Worm (Caenorhabditis elegans) whole organism, L1 larva: ENCODE measurements around the gene Y49F6A.11.

ENCODE experiments used
- ama-1 ChIP-seq: fragments of 150-350 bp; optimal IDR thresholded peaks from 2 replicates; lab custom pipeline; 2014
- efl-1 ChIP-seq, 4 experiments: fragments of 150-350 bp; optimal IDR thresholded peaks in 3 of 4; peaks in 1 of 4; 1 replicate in 1 of 4; 2 replicates in 3 of 4; lab custom pipeline; 2014; ENCODE audit warnings: missing biosample characterization in 2 of 4, missing genetic modification characterization in 2 of 4, missing genetic modification reagents in 2 of 4
- efl-3 ChIP-seq: fragments of 200-800 bp; sonication (Bioruptor generic); optimal IDR thresholded peaks from 2 replicates; lab custom pipeline; 2018; ENCODE audit warnings: mild to moderate bottlenecking, missing genetic modification characterization, missing compliant biosample characterization
- egl-27 ChIP-seq, 2 experiments: fragments of 150-350 bp in 1 of 2; sonication (generic microtip); optimal IDR thresholded peaks; 3 replicates each; lab custom pipeline; 2017 to 2018; ENCODE audit warnings: missing biosample characterization in 2 of 2, missing genetic modification characterization in 2 of 2, missing genetic modification reagents in 2 of 2
- fkh-8 ChIP-seq: sonication (generic microtip); optimal IDR thresholded peaks from 2 replicates; lab custom pipeline; 2016; ENCODE audit warnings: mild to moderate bottlenecking, missing genetic modification characterization, missing compliant biosample characterization
- lin-15B ChIP-seq: fragments of 150-350 bp; sonication (generic microtip); optimal IDR thresholded peaks from 3 replicates; lab custom pipeline; 2014; ENCODE audit warnings: missing biosample characterization, missing genetic modification characterization
- nhr-11 ChIP-seq: fragments of 150-350 bp; optimal IDR thresholded peaks from 2 replicates; lab custom pipeline; 2014; ENCODE audit warnings: missing biosample characterization, missing genetic modification characterization
- nhr-28 ChIP-seq: fragments of 150-350 bp; optimal IDR thresholded peaks from 2 replicates; lab custom pipeline; 2014; ENCODE audit warnings: missing biosample characterization, missing genetic modification characterization
- nhr-77 ChIP-seq: fragments of 150-350 bp; optimal IDR thresholded peaks from 2 replicates; lab custom pipeline; 2014; ENCODE audit warnings: missing biosample characterization, missing genetic modification characterization
- snpc-4 ChIP-seq: fragments of 150-350 bp; optimal IDR thresholded peaks from 2 replicates; lab custom pipeline; 2014; ENCODE audit warnings: missing biosample characterization, missing genetic modification characterization
- unc-130 ChIP-seq: fragments of 150-350 bp; optimal IDR thresholded peaks from 2 replicates; lab custom pipeline; 2017; ENCODE audit warnings: missing biosample characterization, missing genetic modification characterization, inconsistent platforms

- TF ChIP-seq egl-27 (tag; optimal IDR thresholded peaks at IDR 0.05; lab: Kevin White, UChicago) (no peak), ama-1 (lab: Kevin White, UChicago) (no peak), nhr-77 (no peak), efl-1 (optimal IDR thresholded peaks at IDR 0.05; lab: Kevin White, UChicago) (no peak), efl-1 (GFP tag; optimal IDR thresholded peaks at IDR 0.05 in 1 of 2; lab: Kevin White, UChicago) (no peak), nhr-11 (tag; lab: Kevin White, UChicago) (no peak), unc-130 (tag; lab: Kevin White, UChicago) (no peak), lin-15B (tag; lab: Kevin White, UChicago) (no peak), nhr-28 (no peak), efl-3 (GFP tag; lab: Kevin White, UChicago) (no peak), snpc-4 (tag; lab: Kevin White, UChicago) (no peak), fkh-8 (tag; lab: Kevin White, UChicago) (no peak)
Observed at ce11 chrII:3557417-3557816, 41.2 kb downstream of the Y49F6A.11 start, which contains the start of gene lgc-45.
